Worm (Caenorhabditis elegans): ENCODE results near the gene brc-1.

Gene brc-1

ce11 chrIII:3809008-3809407 is 53.8 kb downstream of the brc-1 start, which contains the start of gene toh-1 (continued):
- TF ChIP-seq nhr-111 (GFP tag; optimal IDR thresholded peaks at IDR 0.05) (no peak), mxl-2 (GFP tag; conservative IDR thresholded peaks at IDR 0.05) (no peak), nhr-77 (tag; optimal IDR thresholded peaks at IDR 0.05) (no peak), lsy-2 (tag; optimal IDR thresholded peaks at IDR 0.05) (no peak)

ce11 chrIII:3807590-3807989 is 55.2 kb downstream of the brc-1 start:
- no peak for TF ChIP-seq lin-15B (tag; optimal IDR thresholded peaks at IDR 0.05)
- no peak for TF ChIP-seq gei-8 (GFP tag; optimal IDR thresholded peaks at IDR 0.05)
- TF ChIP-seq nhr-10 (tag; optimal IDR thresholded peaks at IDR 0.05), result no peak
- peak; percentile 7 for TF ChIP-seq hlh-11 (tag; optimal IDR thresholded peaks at IDR 0.05)
- TF ChIP-seq aly-2 (tag; optimal IDR thresholded peaks at IDR 0.05), result no peak
- no peak for TF ChIP-seq nhr-28 (tag; optimal IDR thresholded peaks at IDR 0.05)
- no peak for TF ChIP-seq php-3 (GFP tag; IDR thresholded peaks at IDR 0.05)
- TF ChIP-seq ces-1 (GFP tag; optimal IDR thresholded peaks at IDR 0.05), result no peak

- TF ChIP-seq aha-1 (tag) (peak; percentile 95), mxl-2 (GFP tag; conservative IDR thresholded peaks at IDR 0.05) (no peak)
These were observed 55.9 kb downstream of the brc-1 start for ce11 chrIII:3806883-3807282.

- TF ChIP-seq dmd-6 (GFP tag; IDR thresholded peaks at IDR 0.05) (no peak), tag-97 (GFP tag; IDR thresholded peaks at IDR 0.05) (no peak), dmd-8 (GFP tag; IDR thresholded peaks at IDR 0.05) (no peak), aha-1 (tag) (peak; percentile 91), T20F7.1 (GFP tag; optimal IDR thresholded peaks at IDR 0.05) (no peak), madf-9 (GFP tag; conservative IDR thresholded peaks at IDR 0.05) (no peak), D1046.2 (GFP tag; IDR thresholded peaks at IDR 0.05) (no peak), nhr-10 (tag; optimal IDR thresholded peaks at IDR 0.05) (peak; percentile 39), ceh-32 (tag; optimal IDR thresholded peaks at IDR 0.05; ENCODE audit: poor library complexity) (no peak), daf-12 (tag; optimal IDR thresholded peaks at IDR 0.05) (no peak), ama-1 (optimal IDR thresholded peaks at IDR 0.05) (peak; percentile 9)
These were observed 58.3 kb downstream of the brc-1 start, which contains the start of gene xbx-5 for ce11 chrIII:3804422-3804821. TSS of gene xbx-5 (minus strand) at chrIII:3804477.

ce11 chrIII:3803113-3803512 is 59.7 kb downstream of the brc-1 start:
- TF ChIP-seq F26F4.8 (GFP tag; conservative IDR thresholded peaks at IDR 0.05), result no peak
- TF ChIP-seq pha-4 (GFP tag; IDR thresholded peaks at IDR 0.05), result no peak
- no peak for TF ChIP-seq pha-4 (tag; optimal IDR thresholded peaks at IDR 0.05)
- TF ChIP-seq unc-62 (GFP tag; optimal IDR thresholded peaks at IDR 0.05 in 1 of 2), result peak in 1 of 2 experiments; percentile 73
- TF ChIP-seq unc-62 (tag; optimal IDR thresholded peaks at IDR 0.05), result no peak
- TF ChIP-seq tag-97 (GFP tag; IDR thresholded peaks at IDR 0.05), result no peak
- no peak for TF ChIP-seq Y48G9A.11 (GFP tag; IDR thresholded peaks at IDR 0.05)
- no peak for TF ChIP-seq ctbp-1 (GFP tag; IDR thresholded peaks at IDR 0.05)
- TF ChIP-seq lim-7 (GFP tag; IDR thresholded peaks at IDR 0.05), result no peak
- no peak for TF ChIP-seq hmg-1.1 (GFP tag; IDR thresholded peaks at IDR 0.05)
- no peak for TF ChIP-seq daf-8 (GFP tag; IDR thresholded peaks at IDR 0.05)
- no peak for TF ChIP-seq lin-29 (GFP tag; IDR thresholded peaks at IDR 0.05)
- TF ChIP-seq nhr-42 (GFP tag; IDR thresholded peaks at IDR 0.05), result no peak
- TF ChIP-seq aha-1 (tag), result peak; percentile 64
- no peak for TF ChIP-seq duxl-1 (tag; optimal IDR thresholded peaks at IDR 0.05; ENCODE audit: poor library complexity)
- no peak for TF ChIP-seq daf-19 (GFP tag; conservative IDR thresholded peaks at IDR 0.05)
